Worm (Caenorhabditis elegans) whole organism, L3 larva: ENCODE measurements around the gene F08F8.6.

Source experiments
- R02D3.7 ChIP-seq: fragments of 150-350 bp; optimal IDR thresholded peaks from 2 replicates; lab custom pipeline; 2014; ENCODE audit warnings: missing biosample characterization, missing genetic modification characterization
- ZK546.5 ChIP-seq: sonication (generic microtip); optimal IDR thresholded peaks from 2 replicates; lab custom pipeline; 2017; ENCODE audit warnings: missing biosample characterization, missing genetic modification characterization
- aly-2 ChIP-seq: fragments of 150-350 bp; optimal IDR thresholded peaks from 2 replicates; lab custom pipeline; 2014; ENCODE audit warnings: missing biosample characterization, missing genetic modification characterization
- ama-1 ChIP-seq: fragments of 150-350 bp; optimal IDR thresholded peaks from 2 replicates; lab custom pipeline; 2018
- ceh-16 ChIP-seq: sonication (generic microtip); optimal IDR thresholded peaks from 2 replicates; lab custom pipeline; 2017; ENCODE audit warnings: missing biosample characterization, missing genetic modification characterization
- ceh-28 ChIP-seq: fragments of 150-350 bp; optimal IDR thresholded peaks from 2 replicates; lab custom pipeline; 2014; ENCODE audit warnings: missing biosample characterization, missing genetic modification reagents, missing genetic modification characterization
- ceh-82 ChIP-seq: fragments of 150-350 bp; optimal IDR thresholded peaks from 2 replicates; lab custom pipeline; 2014; ENCODE audit warnings: missing biosample characterization, missing genetic modification characterization
- ceh-9 ChIP-seq: sonication (generic microtip); optimal IDR thresholded peaks from 2 replicates; lab custom pipeline; 2018; ENCODE audit warnings: missing biosample characterization, missing genetic modification characterization
- daf-12 ChIP-seq: fragments of 150-350 bp; optimal IDR thresholded peaks from 2 replicates; lab custom pipeline; 2014; ENCODE audit warnings: missing biosample characterization, missing genetic modification reagents, missing genetic modification characterization
- egl-27 ChIP-seq: sonication (generic microtip); optimal IDR thresholded peaks from 4 replicates; lab custom pipeline; 2017; ENCODE audit warnings: missing biosample characterization, missing genetic modification reagents, missing genetic modification characterization
- egl-5 ChIP-seq: fragments of 150-350 bp; optimal IDR thresholded peaks from 2 replicates; lab custom pipeline; 2017; ENCODE audit warnings: missing biosample characterization, missing genetic modification reagents, missing genetic modification characterization, inconsistent platforms
- elt-1 ChIP-seq: fragments of 150-350 bp; optimal IDR thresholded peaks from 2 replicates; lab custom pipeline; 2014; ENCODE audit warnings: missing biosample characterization, missing genetic modification characterization
- elt-2 ChIP-seq: sonication (generic microtip); optimal IDR thresholded peaks from 2 replicates; lab custom pipeline; 2016; ENCODE audit warnings: missing genetic modification reagents, mild to moderate bottlenecking, missing genetic modification characterization, missing compliant biosample characterization
- elt-3 ChIP-seq, 3 experiments: fragments of 150-350 bp in 1 of 3; sonication (generic microtip) in 2 of 3; optimal IDR thresholded peaks; 2 replicates in 2 of 3; 4 replicates in 1 of 3; lab custom pipeline; 2014 to 2017; ENCODE audit warnings: missing biosample characterization in 3 of 3, missing genetic modification characterization in 3 of 3
- eor-1 ChIP-seq, 2 experiments: fragments of 150-350 bp; optimal IDR thresholded peaks; 2 replicates each; lab custom pipeline; 2014 to 2018; ENCODE audit warnings: missing biosample characterization in 2 of 2, missing genetic modification characterization in 2 of 2
- fkh-10 ChIP-seq: sonication (generic microtip); optimal IDR thresholded peaks from 2 replicates; lab custom pipeline; 2017; ENCODE audit warnings: missing biosample characterization, missing genetic modification reagents, missing genetic modification characterization
- fkh-2 ChIP-seq: fragments of 150-350 bp; optimal IDR thresholded peaks from 2 replicates; lab custom pipeline; 2014; ENCODE audit warnings: missing biosample characterization, missing genetic modification reagents, missing genetic modification characterization
- fos-1 ChIP-seq: fragments of 150-350 bp; optimal IDR thresholded peaks from 2 replicates; lab custom pipeline; 2014; ENCODE audit warnings: missing biosample characterization, missing genetic modification characterization
- hmg-11 ChIP-seq: sonication (generic microtip); optimal IDR thresholded peaks from 2 replicates; lab custom pipeline; 2016; ENCODE audit warnings: missing genetic modification characterization, missing compliant biosample characterization
- jun-1 ChIP-seq: fragments of 150-350 bp; optimal IDR thresholded peaks from 2 replicates; lab custom pipeline; 2014; ENCODE audit warnings: missing biosample characterization, missing genetic modification reagents, missing genetic modification characterization
- lin-15B ChIP-seq: fragments of 150-350 bp; optimal IDR thresholded peaks from 2 replicates; lab custom pipeline; 2014; ENCODE audit warnings: missing biosample characterization, missing genetic modification characterization
- lin-39 ChIP-seq: fragments of 150-350 bp; optimal IDR thresholded peaks from 2 replicates; lab custom pipeline; 2018; ENCODE audit warnings: missing biosample characterization, missing genetic modification reagents, missing genetic modification characterization
- lsy-12 ChIP-seq: sonication (generic microtip); optimal IDR thresholded peaks from 2 replicates; lab custom pipeline; 2016; ENCODE audit warnings: mild to moderate bottlenecking, missing genetic modification characterization, missing compliant biosample characterization
- mdl-1 ChIP-seq: fragments of 150-350 bp; optimal IDR thresholded peaks from 2 replicates; lab custom pipeline; 2014; ENCODE audit warnings: missing biosample characterization, missing genetic modification characterization
- mml-1 ChIP-seq: fragments of 150-350 bp; sonication (generic microtip); optimal IDR thresholded peaks from 3 replicates; lab custom pipeline; 2014; ENCODE audit warnings: missing biosample characterization, missing genetic modification characterization
- nfya-1 ChIP-seq: sonication (generic microtip); optimal IDR thresholded peaks from 2 replicates; lab custom pipeline; 2017; ENCODE audit warnings: missing genetic modification characterization, mild to moderate bottlenecking, missing compliant biosample characterization, antibody characterized with exemption, moderate library complexity; ENCODE audit not compliant: insufficient read depth
- nhr-11 ChIP-seq: fragments of 150-350 bp; optimal IDR thresholded peaks from 2 replicates; lab custom pipeline; 2014; ENCODE audit warnings: missing biosample characterization, missing genetic modification characterization
- nhr-12 ChIP-seq: fragments of 150-350 bp; optimal IDR thresholded peaks from 2 replicates; lab custom pipeline; 2014; ENCODE audit warnings: missing biosample characterization, missing genetic modification characterization
- nhr-23 ChIP-seq: fragments of 150-350 bp; optimal IDR thresholded peaks from 2 replicates; lab custom pipeline; 2014; ENCODE audit warnings: missing biosample characterization, missing genetic modification reagents, missing genetic modification characterization
- nhr-237 ChIP-seq: fragments of 150-350 bp; optimal IDR thresholded peaks from 2 replicates; lab custom pipeline; 2014; ENCODE audit warnings: missing biosample characterization, missing genetic modification characterization
- nhr-25 ChIP-seq: sonication (generic microtip); optimal IDR thresholded peaks from 2 replicates; lab custom pipeline; 2017; ENCODE audit warnings: missing biosample characterization, missing genetic modification characterization
- nhr-28 ChIP-seq: fragments of 150-350 bp; optimal IDR thresholded peaks from 2 replicates; lab custom pipeline; 2014; ENCODE audit warnings: missing biosample characterization, missing genetic modification characterization
- nhr-43 ChIP-seq: sonication (generic microtip); optimal IDR thresholded peaks from 2 replicates; lab custom pipeline; 2016; ENCODE audit warnings: mild to moderate bottlenecking, missing genetic modification characterization, missing compliant biosample characterization; ENCODE audit not compliant: poor library complexity, severe bottlenecking
- nhr-67 ChIP-seq: fragments of 150-350 bp; optimal IDR thresholded peaks from 2 replicates; lab custom pipeline; 2014; ENCODE audit warnings: missing biosample characterization, missing genetic modification characterization
- nhr-76 ChIP-seq: fragments of 150-350 bp; sonication (generic microtip); optimal IDR thresholded peaks from 5 replicates; lab custom pipeline; 2014; ENCODE audit warnings: missing biosample characterization, missing genetic modification characterization
- nhr-77 ChIP-seq: fragments of 150-350 bp; optimal IDR thresholded peaks from 2 replicates; lab custom pipeline; 2014; ENCODE audit warnings: missing biosample characterization, missing genetic modification characterization
- pha-4 ChIP-seq: fragments of 150-350 bp; optimal IDR thresholded peaks from 2 replicates; lab custom pipeline; 2014; ENCODE audit warnings: missing biosample characterization, missing genetic modification reagents, missing genetic modification characterization
- pqm-1 ChIP-seq: fragments of 150-350 bp; optimal IDR thresholded peaks from 2 replicates; lab custom pipeline; 2017; ENCODE audit warnings: missing biosample characterization, missing genetic modification characterization, inconsistent platforms
- sea-2 ChIP-seq: fragments of 150-350 bp; sonication (generic microtip); optimal IDR thresholded peaks from 4 replicates; lab custom pipeline; 2014; ENCODE audit warnings: missing biosample characterization, missing genetic modification reagents, missing genetic modification characterization
- skn-1 ChIP-seq: fragments of 150-350 bp; optimal IDR thresholded peaks from 2 replicates; lab custom pipeline; 2014; ENCODE audit warnings: missing biosample characterization, missing genetic modification characterization
- snpc-4 ChIP-seq: fragments of 150-350 bp; optimal IDR thresholded peaks from 2 replicates; lab custom pipeline; 2014; ENCODE audit warnings: missing biosample characterization, missing genetic modification characterization
- tbx-2 ChIP-seq: sonication (generic microtip); optimal IDR thresholded peaks from 2 replicates; lab custom pipeline; 2016; ENCODE audit warnings: mild to moderate bottlenecking, missing genetic modification characterization, missing compliant biosample characterization
- unc-39 ChIP-seq: sonication (generic microtip); optimal IDR thresholded peaks from 4 replicates; lab custom pipeline; 2017; ENCODE audit warnings: missing biosample characterization, missing genetic modification characterization
- unc-62 ChIP-seq: fragments of 150-350 bp; sonication (generic microtip); optimal IDR thresholded peaks from 4 replicates; lab custom pipeline; 2014; ENCODE audit warnings: missing biosample characterization, missing genetic modification reagents, missing genetic modification characterization
- zag-1 ChIP-seq: fragments of 150-350 bp; optimal IDR thresholded peaks from 2 replicates; lab custom pipeline; 2014; ENCODE audit warnings: missing biosample characterization, missing genetic modification characterization
- ztf-11 ChIP-seq: fragments of 150-350 bp; optimal IDR thresholded peaks from 2 replicates; lab custom pipeline; 2014; ENCODE audit warnings: missing biosample characterization, missing genetic modification characterization
- ztf-4 ChIP-seq: fragments of 150-350 bp; optimal IDR thresholded peaks from 2 replicates; lab custom pipeline; 2014; ENCODE audit warnings: missing biosample characterization, missing genetic modification characterization

Gene F08F8.6

DNA sequence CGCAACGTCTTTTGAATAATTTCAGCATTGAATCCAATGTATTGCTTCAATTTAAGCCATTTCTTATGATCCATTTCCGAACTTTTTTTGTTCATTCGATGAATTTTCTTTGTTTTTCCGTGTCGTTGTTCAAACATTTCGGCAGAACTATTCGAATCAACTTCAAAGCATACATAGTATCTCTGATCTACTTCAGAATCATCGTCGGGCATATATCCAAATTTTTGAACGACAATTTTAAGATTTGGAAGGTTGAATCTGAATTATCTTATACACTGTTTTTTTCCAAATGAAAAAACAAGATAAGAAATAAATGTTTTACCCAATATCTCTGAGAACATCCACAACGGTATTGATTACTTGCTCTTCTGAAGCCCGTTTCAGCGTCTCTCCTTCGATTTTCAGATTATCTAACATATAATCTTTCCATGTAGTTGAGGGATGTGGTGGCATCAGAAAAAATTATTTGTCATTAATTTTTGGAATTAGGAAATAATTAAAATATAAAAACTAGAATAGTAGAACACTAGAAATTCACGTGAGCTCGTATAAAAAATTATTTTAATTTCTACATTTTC is 14.2 kb upstream of the F08F8.6 start, which contains the start of gene lab-2:
TSS of gene lab-2 (minus strand) at position 453 of the 578 bp plus-strand sequence.
- TF ChIP-seq mml-1 (tag; lab: Kevin White, UChicago) (no peak), nhr-67 (tag; lab: Kevin White, UChicago) (no peak), ama-1 (peak; percentile 79), lin-39 (tag; lab: Kevin White, UChicago) (no peak), skn-1 (no peak), hmg-11 (tag; lab: Kevin White, UChicago) (no peak), ceh-82 (tag; lab: Kevin White, UChicago) (no peak), nhr-28 (tag; lab: Kevin White, UChicago) (no peak), ZK546.5 (no peak), eor-1 (tag; optimal IDR thresholded peaks at IDR 0.05; lab: Kevin White, UChicago) (no peak), pha-4 (no peak), nfya-1 (no peak), lsy-12 (tag; lab: Kevin White, UChicago) (peak; percentile 66), egl-5 (tag; lab: Kevin White, UChicago) (no peak), sea-2 (GFP tag; lab: Kevin White, UChicago) (no peak), egl-27 (tag; lab: Kevin White, UChicago) (no peak), nhr-23 (tag; lab: Kevin White, UChicago) (no peak), daf-12 (tag; lab: Kevin White, UChicago) (no peak), fos-1 (tag; lab: Kevin White, UChicago) (no peak), elt-1 (tag; lab: Kevin White, UChicago) (no peak), nhr-76 (no peak), ceh-9 (tag; lab: Kevin White, UChicago) (no peak), nhr-77 (tag; lab: Kevin White, UChicago) (no peak), jun-1 (tag; lab: Kevin White, UChicago) (peak; percentile 13), unc-62 (GFP tag; lab: Kevin White, UChicago) (no peak), nhr-11 (tag; lab: Kevin White, UChicago) (no peak), lin-15B (no peak), snpc-4 (tag; lab: Kevin White, UChicago) (no peak), unc-39 (no peak), nhr-237 (tag; lab: Kevin White, UChicago) (no peak), elt-2 (tag; lab: Kevin White, UChicago) (peak; percentile 20), ztf-4 (peak; percentile 4), zag-1 (no peak), tbx-2 (tag; lab: Kevin White, UChicago) (no peak), nhr-12 (tag; lab: Kevin White, UChicago) (no peak), fkh-2 (tag; lab: Kevin White, UChicago) (no peak), pqm-1 (no peak), elt-3 (tag; optimal IDR thresholded peaks at IDR 0.05; lab: Kevin White, UChicago) (no peak), nhr-25 (peak; percentile 33), ztf-11 (no peak), R02D3.7 (tag; lab: Kevin White, UChicago) (no peak), fkh-10 (no peak), mdl-1 (tag; lab: Kevin White, UChicago) (no peak), ceh-16 (tag; lab: Kevin White, UChicago) (no peak), aly-2 (peak; percentile 15), ceh-28 (tag; lab: Kevin White, UChicago) (no peak), nhr-43 (no peak)

DNA sequence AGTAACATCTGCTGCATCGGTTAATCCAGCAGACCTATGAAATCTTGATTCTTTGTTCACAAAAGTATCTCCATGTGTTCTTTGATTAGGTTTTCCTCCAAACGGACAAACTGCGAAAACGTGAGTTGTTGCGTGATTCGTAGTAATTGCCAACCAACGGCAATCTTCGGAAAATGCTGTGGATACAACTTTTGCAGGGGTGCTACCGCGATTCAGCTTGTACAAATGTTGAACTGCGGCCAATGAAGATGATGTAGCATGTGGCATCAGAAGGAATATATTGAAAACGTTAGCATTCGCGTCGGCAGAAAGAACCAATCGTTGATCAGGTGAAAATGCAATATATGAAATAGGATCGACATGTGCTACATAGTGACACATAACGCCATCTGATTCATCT is 11.8 kb upstream of the F08F8.6 start:
- TF ChIP-seq lin-39 (tag; lab: Kevin White, UChicago): no peak
